Worm (Caenorhabditis elegans) whole organism, L4 larva: ENCODE measurements around the gene hsd-3.

Experiments used
- D1046.2 ChIP-seq: fragments of 200-800 bp; sonication (Bioruptor generic); IDR thresholded peaks from 2 replicates; pipeline ENCODE4 v1.3.6; 2022; ENCODE audit warnings: missing genetic modification characterization, missing compliant biosample characterization
- Y75B8A.6 ChIP-seq: fragments of 200-800 bp; sonication (Bioruptor generic); IDR thresholded peaks from 2 replicates; pipeline ENCODE4 v1.3.6; 2022; ENCODE audit warnings: missing genetic modification reagents, missing genetic modification characterization, missing compliant biosample characterization
- ceh-62 ChIP-seq: sonication (generic microtip); optimal IDR thresholded peaks from 2 replicates; lab custom pipeline; 2017; ENCODE audit warnings: missing biosample characterization, missing genetic modification characterization
- ceh-82 ChIP-seq: sonication (generic microtip); optimal IDR thresholded peaks from 2 replicates; lab custom pipeline; 2017; ENCODE audit warnings: missing biosample characterization, missing genetic modification characterization
- ctbp-1 ChIP-seq: fragments of 200-800 bp; sonication (Bioruptor generic); IDR thresholded peaks from 2 replicates; pipeline ENCODE4 v1.3.6; 2022; ENCODE audit warnings: missing genetic modification reagents, missing genetic modification characterization, missing compliant biosample characterization
- daf-16 ChIP-seq, 3 experiments: sonication (generic microtip); optimal IDR thresholded peaks; 2 replicates each; lab custom pipeline; 2016 to 2017; ENCODE audit warnings: missing genetic modification characterization in 3 of 3, missing genetic modification reagents in 3 of 3, mild to moderate bottlenecking in 2 of 3, missing compliant biosample characterization in 2 of 3, missing biosample characterization in 1 of 3, moderate library complexity in 1 of 3
- dmd-6 ChIP-seq: fragments of 200-800 bp; sonication (Bioruptor generic); IDR thresholded peaks from 2 replicates; pipeline ENCODE4 v1.3.6; 2022; ENCODE audit warnings: missing genetic modification reagents, missing genetic modification characterization, missing compliant biosample characterization
- hif-1 ChIP-seq, 2 experiments: sonication (generic microtip); optimal IDR thresholded peaks; 2 replicates each; lab custom pipeline; 2016 to 2017; ENCODE audit warnings: missing compliant biosample characterization in 2 of 2, missing genetic modification characterization in 2 of 2, missing genetic modification reagents in 2 of 2, missing genotype in 2 of 2, mild to moderate bottlenecking in 1 of 2
- lin-1 ChIP-seq: fragments of 200-800 bp; sonication (Bioruptor generic); IDR thresholded peaks from 2 replicates; pipeline ENCODE4 v1.3.6; 2022; ENCODE audit warnings: missing genetic modification reagents, missing genetic modification characterization, missing compliant biosample characterization
- lin-13 ChIP-seq: fragments of 150-350 bp; optimal IDR thresholded peaks from 2 replicates; lab custom pipeline; 2014; ENCODE audit warnings: missing biosample characterization, missing genetic modification reagents, missing genetic modification characterization
- lin-29 ChIP-seq: fragments of 200-800 bp; sonication (Bioruptor generic); IDR thresholded peaks from 2 replicates; pipeline ENCODE4 v1.3.6; 2022; ENCODE audit warnings: missing genetic modification reagents, missing genetic modification characterization, missing compliant biosample characterization
- lin-38 ChIP-seq: fragments of 200-800 bp; sonication (Bioruptor generic); IDR thresholded peaks from 2 replicates; pipeline ENCODE4 v1.3.6; 2022; ENCODE audit warnings: missing genetic modification reagents, missing genetic modification characterization, missing compliant biosample characterization
- madf-5 ChIP-seq, 2 experiments: fragments of 200-800 bp; sonication (Bioruptor generic); IDR thresholded peaks; 2 replicates each; pipeline ENCODE4 v1.3.6; 2022; ENCODE audit warnings: missing compliant biosample characterization in 2 of 2, missing genetic modification characterization in 2 of 2
- madf-9 ChIP-seq: fragments of 200-800 bp; sonication (Bioruptor generic); conservative IDR thresholded peaks from 2 replicates; pipeline ENCODE4 v1.3.6; 2022; ENCODE audit warnings: missing genetic modification reagents, missing genetic modification characterization, missing compliant biosample characterization
- mdl-1 ChIP-seq, 2 experiments: fragments of 150-350 bp in 1 of 2; sonication (generic microtip) in 1 of 2; optimal IDR thresholded peaks; 2 replicates each; lab custom pipeline; 2014 to 2017; ENCODE audit warnings: missing biosample characterization in 2 of 2, missing genetic modification characterization in 2 of 2
- mdt-29 ChIP-seq: fragments of 200-800 bp; sonication (Bioruptor generic); IDR thresholded peaks from 2 replicates; pipeline ENCODE4 v1.3.6; 2022; ENCODE audit warnings: missing genetic modification reagents, missing genetic modification characterization, missing compliant biosample characterization
- mep-1 ChIP-seq: fragments of 150-350 bp; sonication (generic microtip); optimal IDR thresholded peaks from 3 replicates; lab custom pipeline; 2014; ENCODE audit warnings: missing biosample characterization, missing genetic modification characterization
- mxl-2 ChIP-seq: fragments of 200-800 bp; sonication (Bioruptor generic); conservative IDR thresholded peaks from 2 replicates; pipeline ENCODE4 v1.3.6; 2022; ENCODE audit warnings: missing genetic modification reagents, missing genetic modification characterization, missing compliant biosample characterization
- nhr-25 ChIP-seq: sonication (generic microtip); optimal IDR thresholded peaks from 2 replicates; lab custom pipeline; 2017; ENCODE audit warnings: missing genetic modification characterization, mild to moderate bottlenecking, missing compliant biosample characterization, antibody characterized with exemption, moderate library complexity, borderline replicate concordance; ENCODE audit not compliant: insufficient read depth
- nhr-28 ChIP-seq: fragments of 150-350 bp; optimal IDR thresholded peaks from 2 replicates; lab custom pipeline; 2014; ENCODE audit warnings: missing biosample characterization, missing genetic modification characterization
- nhr-48 ChIP-seq: sonication (generic microtip); optimal IDR thresholded peaks from 2 replicates; lab custom pipeline; 2016; ENCODE audit warnings: mild to moderate bottlenecking, missing genetic modification characterization, missing compliant biosample characterization
- pqm-1 ChIP-seq: sonication (generic microtip); optimal IDR thresholded peaks from 2 replicates; lab custom pipeline; 2017; ENCODE audit warnings: missing biosample characterization, missing genetic modification characterization
- rbr-2 ChIP-seq: sonication (generic microtip); optimal IDR thresholded peaks from 2 replicates; lab custom pipeline; 2016; ENCODE audit warnings: missing genotype, missing genetic modification characterization, missing compliant biosample characterization
- skn-1 ChIP-seq: fragments of 150-350 bp; optimal IDR thresholded peaks from 2 replicates; lab custom pipeline; 2014; ENCODE audit warnings: missing biosample characterization, missing genetic modification characterization
- snpc-1.2 ChIP-seq: fragments of 200-800 bp; sonication (Bioruptor generic); IDR thresholded peaks from 2 replicates; pipeline ENCODE4 v1.3.6; 2022; ENCODE audit warnings: missing genetic modification reagents, missing genetic modification characterization, missing compliant biosample characterization
- snpc-4 ChIP-seq: fragments of 150-350 bp; optimal IDR thresholded peaks from 2 replicates; lab custom pipeline; 2014; ENCODE audit warnings: missing biosample characterization, missing genetic modification characterization
- unc-62 ChIP-seq, 3 experiments: fragments of 150-350 bp in 1 of 3; sonication (generic microtip); optimal IDR thresholded peaks in 2 of 3; peaks in 1 of 3; 1 replicate in 1 of 3; 2 replicates in 2 of 3; lab custom pipeline; 2014 to 2017; ENCODE audit warnings: missing biosample characterization in 3 of 3, missing genetic modification characterization in 3 of 3, missing genetic modification reagents in 3 of 3, missing genotype in 1 of 3
- ztf-11 ChIP-seq: fragments of 150-350 bp; optimal IDR thresholded peaks from 2 replicates; lab custom pipeline; 2014; ENCODE audit warnings: missing biosample characterization, missing genetic modification characterization

hsd-3 gene

DNA sequence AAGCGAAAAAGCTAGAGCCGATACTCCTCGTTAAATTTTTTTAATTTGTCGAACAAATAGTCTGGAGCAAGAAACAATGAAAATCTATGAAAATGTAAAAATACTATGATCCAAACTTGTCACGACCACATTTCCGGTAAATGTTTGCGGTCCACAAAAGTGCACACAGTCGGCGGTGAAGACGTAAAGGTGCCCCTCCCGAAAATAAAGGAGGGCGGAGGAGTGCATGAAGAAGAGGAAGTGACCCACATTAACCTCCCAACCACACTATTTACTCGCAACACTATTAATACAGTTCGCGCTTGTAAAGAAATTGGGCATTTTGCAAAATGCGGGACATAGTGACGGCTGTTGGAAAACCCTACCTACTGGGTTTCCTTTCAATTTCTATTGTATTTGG is 30.9 kb downstream of the hsd-3 start:
- TF ChIP-seq unc-62 (GFP tag; optimal IDR thresholded peaks at IDR 0.05 in 1 of 2; lab: Kevin White, UChicago) (peak in 1 of 2 experiments; percentile 92), unc-62 (tag; optimal IDR thresholded peaks at IDR 0.05; lab: Kevin White, UChicago) (no peak), nhr-48 (tag; lab: Kevin White, UChicago) (no peak)

DNA sequence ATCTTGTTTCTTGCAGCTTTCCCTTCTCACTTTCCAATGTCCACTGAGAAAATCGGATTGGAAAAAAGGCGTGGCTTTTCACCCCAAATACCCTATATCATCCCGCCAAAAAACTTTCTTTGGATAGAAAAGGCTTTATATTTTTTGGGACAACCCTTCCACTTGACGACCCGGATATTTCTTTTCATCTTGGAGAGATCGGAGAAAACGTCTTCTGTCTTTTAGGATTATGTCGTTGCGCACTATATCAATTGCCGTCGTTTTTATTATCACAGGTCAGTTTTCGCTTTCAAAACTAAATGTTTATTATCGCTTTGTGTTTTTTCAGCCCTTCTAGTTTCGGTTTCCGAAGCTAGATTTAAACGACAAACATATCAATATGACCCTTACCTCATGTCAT is 34.8 kb downstream of the hsd-3 start, which contains the start of gene Y64H9A.2:
Gene Y64H9A.2 (plus strand): TSS at position 90 of the 400 bp plus-strand sequence.
- no peak for TF ChIP-seq mdl-1 (tag; optimal IDR thresholded peaks at IDR 0.05; lab: Kevin White, UChicago)
- no peak for TF ChIP-seq hif-1 (tag; optimal IDR thresholded peaks at IDR 0.05; lab: Kevin White, UChicago)
- TF ChIP-seq ceh-82 (tag; lab: Kevin White, UChicago) = no peak
- TF ChIP-seq lin-1 (GFP tag; lab: Robert Waterston, UW) = no peak
- peak in 1 of 2 experiments; percentile 30 for TF ChIP-seq unc-62 (GFP tag; optimal IDR thresholded peaks at IDR 0.05 in 1 of 2; lab: Kevin White, UChicago)
- no peak for TF ChIP-seq unc-62 (tag; optimal IDR thresholded peaks at IDR 0.05; lab: Kevin White, UChicago)

DNA sequence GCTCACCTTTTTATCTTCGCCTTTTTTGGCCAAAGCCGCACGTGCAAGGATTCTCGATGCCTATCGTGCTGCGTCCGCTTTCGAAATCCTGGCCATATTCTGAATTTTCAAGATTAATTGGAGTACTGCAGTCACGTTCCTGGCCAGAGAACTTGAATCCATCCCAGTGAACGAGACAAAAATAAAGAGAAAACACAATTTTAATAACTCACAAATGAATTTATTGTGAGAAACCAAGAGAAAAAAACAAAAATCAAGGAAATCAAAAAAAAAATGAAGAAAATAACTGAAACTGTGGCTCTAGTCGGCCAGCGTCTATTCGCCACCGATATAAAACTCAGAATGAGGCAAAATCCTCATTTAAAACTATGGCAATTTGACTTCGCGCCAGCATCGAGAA is 50.1 kb downstream of the hsd-3 start, which contains the start of gene C24H10.4:
Gene C24H10.4 (minus strand): TSS at position 101 of the 400 bp plus-strand sequence.
- TF ChIP-seq madf-5 (GFP tag; IDR thresholded peaks at IDR 0.05; lab: Robert Waterston, UW) (no peak), mdt-29 (GFP tag; lab: Robert Waterston, UW) (no peak), snpc-1.2 (GFP tag; lab: Robert Waterston, UW) (no peak), mep-1 (tag; lab: Kevin White, UChicago) (no peak), nhr-25 (tag; lab: Kevin White, UChicago) (no peak)

DNA sequence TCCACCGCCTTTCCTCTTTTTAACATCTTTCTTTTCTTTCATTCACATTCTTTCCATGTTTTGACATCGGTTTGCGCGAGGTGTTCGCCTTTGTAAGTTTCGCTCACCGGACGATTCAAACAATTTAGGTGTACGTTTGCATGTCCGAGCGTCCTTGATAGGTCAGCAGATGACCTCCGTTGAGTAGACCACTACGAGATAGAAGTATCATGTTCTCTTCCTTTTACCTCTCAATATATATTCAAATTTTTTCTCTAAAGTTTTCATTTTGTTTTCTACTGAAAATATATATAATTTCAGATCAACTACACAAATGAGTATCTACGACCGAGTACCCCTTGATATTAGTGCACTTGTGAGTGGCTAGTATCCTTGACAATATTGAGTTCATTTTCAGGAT is 51.7 kb downstream of the hsd-3 start, which contains the start of gene C24H10.3:
Gene C24H10.3 (plus strand): TSS at position 301 of the 400 bp plus-strand sequence.
- TF ChIP-seq lin-29 (GFP tag; lab: Robert Waterston, UW) (no peak), madf-9 (GFP tag; lab: Robert Waterston, UW) (no peak), snpc-4 (tag; lab: Kevin White, UChicago) (no peak), ctbp-1 (GFP tag; lab: Robert Waterston, UW) (no peak), daf-16 (GFP tag; optimal IDR thresholded peaks at IDR 0.05; lab: Kevin White, UChicago) (no peak), daf-16 (tag; optimal IDR thresholded peaks at IDR 0.05; lab: Kevin White, UChicago) (no peak), pqm-1 (tag; lab: Kevin White, UChicago) (no peak), Y75B8A.6 (GFP tag; lab: Robert Waterston, UW) (no peak), lin-1 (GFP tag; lab: Robert Waterston, UW) (no peak), dmd-6 (no peak), nhr-28 (no peak), lin-13 (no peak), ceh-62 (tag; lab: Kevin White, UChicago) (no peak), ztf-11 (no peak), rbr-2 (tag; lab: Kevin White, UChicago) (no peak), nhr-48 (tag; lab: Kevin White, UChicago) (no peak), skn-1 (tag; lab: Kevin White, UChicago) (no peak), mxl-2 (GFP tag; lab: Robert Waterston, UW) (no peak), lin-38 (no peak), D1046.2 (no peak)
- TF ChIP-seq, all 104 proteins: peak for 0
